Fruit fly (Drosophila melanogaster) whole organism, embryonic: ENCODE measurements around the gene CG34301.
A peak's percentile ranks its signal among the peaks of the same experiment; 100 is the strongest.

Experiments used
- Antp ChIP-seq: fragments of 200-800 bp; sonication (Bioruptor generic); optimal IDR thresholded peaks from 3 replicates; lab custom pipeline; 2016; ENCODE audit warnings: missing biosample characterization, missing genetic modification characterization
- CG11093 ChIP-seq: fragments of 200-800 bp; sonication (Bioruptor generic); IDR thresholded peaks from 3 replicates; pipeline ENCODE4 v1.3.6; 2022; ENCODE audit warnings: missing biosample characterization, missing genetic modification characterization
- CG11504 ChIP-seq: fragments of 200-800 bp; sonication (Bioruptor generic); optimal IDR thresholded peaks from 3 replicates; lab custom pipeline; 2019; ENCODE audit warnings: missing biosample characterization, mild to moderate bottlenecking, missing genetic modification characterization, moderate library complexity
- CG11560 ChIP-seq: fragments of 200-800 bp; sonication (Bioruptor generic); IDR thresholded peaks from 3 replicates; pipeline ENCODE4 v1.3.6; 2022; ENCODE audit warnings: missing biosample characterization, missing genetic modification characterization
- CG12104 ChIP-seq: fragments of 200-800 bp; sonication (Bioruptor generic); optimal IDR thresholded peaks from 3 replicates; lab custom pipeline; 2016; ENCODE audit warnings: missing biosample characterization, missing genetic modification characterization
- CG12236 ChIP-seq: fragments of 200-800 bp; sonication (Bioruptor generic); optimal IDR thresholded peaks from 2 replicates; lab custom pipeline; 2016; ENCODE audit warnings: missing biosample characterization, missing genetic modification characterization
- CG13894 ChIP-seq: fragments of 200-800 bp; sonication (Bioruptor generic); optimal IDR thresholded peaks from 3 replicates; lab custom pipeline; 2018; ENCODE audit warnings: missing biosample characterization, mild to moderate bottlenecking, missing genetic modification characterization, moderate library complexity
- CG1603 ChIP-seq: fragments of 200-800 bp; sonication (Bioruptor generic); optimal IDR thresholded peaks from 2 replicates; lab custom pipeline; 2019; ENCODE audit warnings: missing biosample characterization, mild to moderate bottlenecking, missing genetic modification characterization, moderate library complexity
- CG17568 ChIP-seq: fragments of 200-800 bp; sonication (Bioruptor generic); optimal IDR thresholded peaks from 2 replicates; lab custom pipeline; 2018; ENCODE audit warnings: missing biosample characterization, mild to moderate bottlenecking, missing genetic modification characterization, moderate library complexity
- CG2116 ChIP-seq: fragments of 200-800 bp; sonication (Bioruptor generic); optimal IDR thresholded peaks from 3 replicates; lab custom pipeline; 2018; ENCODE audit warnings: missing biosample characterization, mild to moderate bottlenecking, missing genetic modification characterization
- CG2202 ChIP-seq: fragments of 200-800 bp; sonication (Bioruptor generic); optimal IDR thresholded peaks from 2 replicates; lab custom pipeline; 2018; ENCODE audit warnings: missing biosample characterization, mild to moderate bottlenecking, missing genetic modification characterization
- CG3847 ChIP-seq: fragments of 200-800 bp; sonication (Bioruptor generic); IDR thresholded peaks from 2 replicates; pipeline ENCODE4 v1.3.6; 2022; ENCODE audit warnings: missing biosample characterization, missing genetic modification characterization
- CG4730 ChIP-seq: fragments of 200-800 bp; sonication (Bioruptor generic); IDR thresholded peaks from 2 replicates; pipeline ENCODE4 v1.3.6; 2022; ENCODE audit warnings: missing biosample characterization, missing genetic modification characterization
- CG6791 ChIP-seq: fragments of 200-800 bp; sonication (Bioruptor generic); IDR thresholded peaks from 3 replicates; pipeline ENCODE4 v1.3.6; 2022; ENCODE audit warnings: missing biosample characterization, missing genetic modification characterization; ENCODE audit not compliant: partially characterized antibody
- CG7271 ChIP-seq: fragments of 200-800 bp; sonication (Bioruptor generic); optimal IDR thresholded peaks from 2 replicates; lab custom pipeline; 2018; ENCODE audit warnings: missing biosample characterization, mild to moderate bottlenecking, missing genetic modification characterization, moderate library complexity
- CG7987 ChIP-seq: fragments of 200-800 bp; sonication (Bioruptor generic); optimal IDR thresholded peaks from 2 replicates; lab custom pipeline; 2018; ENCODE audit warnings: missing biosample characterization, mild to moderate bottlenecking, missing genetic modification characterization, moderate library complexity
- Deaf1 ChIP-seq: fragments of 200-800 bp; optimal IDR thresholded peaks from 3 replicates; lab custom pipeline; 2019; ENCODE audit warnings: missing biosample characterization, mild to moderate bottlenecking, missing genetic modification characterization, moderate library complexity
- Doc2 ChIP-seq: fragments of 200-800 bp; sonication (Bioruptor generic); IDR thresholded peaks from 2 replicates; pipeline ENCODE4 v1.3.6; 2022; ENCODE audit warnings: missing biosample characterization, missing genetic modification characterization
- ERR ChIP-seq: fragments of 200-800 bp; sonication (Bioruptor generic); optimal IDR thresholded peaks from 2 replicates; lab custom pipeline; 2016; ENCODE audit warnings: missing biosample characterization, missing genetic modification characterization
- Elba2 ChIP-seq: fragments of 200-800 bp; sonication (Bioruptor generic); optimal IDR thresholded peaks from 3 replicates; lab custom pipeline; 2016; ENCODE audit warnings: missing biosample characterization, missing genetic modification characterization
- Fer1 ChIP-seq: fragments of 200-800 bp; sonication (Bioruptor generic); optimal IDR thresholded peaks from 2 replicates; lab custom pipeline; 2017; ENCODE audit warnings: missing biosample characterization, mild to moderate bottlenecking, missing genetic modification characterization
- HLHmδ ChIP-seq: fragments of 200-800 bp; sonication (Bioruptor generic); optimal IDR thresholded peaks from 2 replicates; lab custom pipeline; 2018; ENCODE audit warnings: missing biosample characterization, mild to moderate bottlenecking, missing genetic modification characterization, moderate library complexity
- Jarid2 ChIP-seq: fragments of 200-800 bp; sonication (Bioruptor generic); optimal IDR thresholded peaks from 3 replicates; lab custom pipeline; 2017; ENCODE audit warnings: mild to moderate bottlenecking, missing biosample characterization, missing genetic modification reagents, missing genetic modification characterization
- Lhr ChIP-seq: fragments of 200-800 bp; sonication (Bioruptor generic); optimal IDR thresholded peaks from 3 replicates; lab custom pipeline; 2017; ENCODE audit warnings: mild to moderate bottlenecking, missing biosample characterization, missing genetic modification reagents, missing genetic modification characterization
- Med ChIP-seq: fragments of 200-800 bp; sonication (Bioruptor generic); peaks from one replicate; lab custom pipeline; 2016; ENCODE audit warnings: missing biosample characterization, missing genetic modification characterization, mild to moderate bottlenecking, inconsistent platforms, moderate library complexity
- NC2α ChIP-seq: fragments of 200-800 bp; sonication (Bioruptor generic); optimal IDR thresholded peaks from 2 replicates; lab custom pipeline; 2016; ENCODE audit warnings: missing biosample characterization, missing genetic modification characterization
- NK7.1 ChIP-seq: fragments of 200-800 bp; sonication (Bioruptor generic); optimal IDR thresholded peaks from 3 replicates; lab custom pipeline; 2016; ENCODE audit warnings: missing biosample characterization, missing genetic modification characterization
- PHDP ChIP-seq: fragments of 200-800 bp; sonication (Bioruptor generic); optimal IDR thresholded peaks from 3 replicates; lab custom pipeline; 2018; ENCODE audit warnings: missing biosample characterization, mild to moderate bottlenecking, missing genetic modification characterization, moderate library complexity
- Ravus ChIP-seq: fragments of 200-800 bp; sonication (Bioruptor generic); IDR thresholded peaks from 2 replicates; pipeline ENCODE4 v1.3.6; 2022; ENCODE audit warnings: missing biosample characterization, missing genetic modification characterization
- Scr ChIP-seq: fragments of 200-800 bp; sonication (Bioruptor generic); IDR thresholded peaks from 2 replicates; pipeline ENCODE4 v1.3.6; 2022; ENCODE audit warnings: missing biosample characterization, missing genetic modification characterization; ENCODE audit not compliant: partially characterized antibody
- Sox102F ChIP-seq: fragments of 200-800 bp; sonication (Bioruptor generic); optimal IDR thresholded peaks from 2 replicates; lab custom pipeline; 2018; ENCODE audit warnings: missing biosample characterization, mild to moderate bottlenecking, missing genetic modification characterization, moderate library complexity
- abd-A ChIP-seq: fragments of 200-800 bp; sonication (Bioruptor generic); optimal IDR thresholded peaks from 3 replicates; lab custom pipeline; 2019; ENCODE audit warnings: missing biosample characterization, mild to moderate bottlenecking, missing genetic modification characterization, moderate library complexity
- da ChIP-seq: fragments of 200-800 bp; sonication (Bioruptor generic); optimal IDR thresholded peaks from 2 replicates; lab custom pipeline; 2016; ENCODE audit warnings: missing biosample characterization, missing genetic modification characterization
- dysf ChIP-seq: fragments of 200-800 bp; sonication (Bioruptor generic); IDR thresholded peaks from 3 replicates; pipeline ENCODE4 v1.3.6; 2022; ENCODE audit warnings: missing biosample characterization, missing genetic modification characterization
- gcm ChIP-seq: fragments of 200-800 bp; sonication (Bioruptor generic); optimal IDR thresholded peaks from 2 replicates; lab custom pipeline; 2019; ENCODE audit warnings: missing biosample characterization, mild to moderate bottlenecking, missing genetic modification characterization, moderate library complexity
- h ChIP-seq: fragments of >200 bp; optimal IDR thresholded peaks from 2 replicates; lab custom pipeline; 2017
- inv ChIP-seq: fragments of 200-800 bp; sonication (Bioruptor generic); IDR thresholded peaks from 2 replicates; pipeline ENCODE4 v1.3.6; 2022; ENCODE audit warnings: missing biosample characterization, missing genetic modification characterization; ENCODE audit not compliant: partially characterized antibody
- nerfin-2 ChIP-seq: fragments of 200-800 bp; sonication (Bioruptor generic); IDR thresholded peaks from 2 replicates; pipeline ENCODE4 v1.3.6; 2022; ENCODE audit warnings: missing biosample characterization, missing genetic modification characterization; ENCODE audit not compliant: partially characterized antibody
- nmo ChIP-seq: fragments of 200-800 bp; sonication (Bioruptor generic); optimal IDR thresholded peaks from 2 replicates; lab custom pipeline; 2018; ENCODE audit warnings: missing biosample characterization, mild to moderate bottlenecking, missing genetic modification characterization, moderate library complexity
- otp ChIP-seq: fragments of 200-800 bp; sonication (Bioruptor generic); IDR thresholded peaks from 3 replicates; pipeline ENCODE4, ENCODE4 v1.3.6; 2022; ENCODE audit warnings: missing biosample characterization, missing genetic modification characterization
- pb ChIP-seq: fragments of 200-800 bp; sonication (Bioruptor generic); optimal IDR thresholded peaks from 3 replicates; lab custom pipeline; 2016; ENCODE audit warnings: missing biosample characterization, missing genetic modification characterization
- prd ChIP-seq, 3 experiments: fragments of >200 bp in 2 of 3; fragments of 200-800 bp in 1 of 3; sonication (Bioruptor generic) in 1 of 3; optimal IDR thresholded peaks in 2 of 3; IDR thresholded peaks in 1 of 3; 2 replicates in 2 of 3; 3 replicates in 1 of 3; pipeline versions ENCODE4 v1.3.6 to Lab custom; 2017 to 2022; ENCODE audit warnings: missing biosample characterization in 1 of 3, missing genetic modification characterization in 1 of 3
- rib ChIP-seq: fragments of 200-800 bp; sonication (Bioruptor generic); IDR thresholded peaks from 2 replicates; pipeline ENCODE4 v1.3.6; 2022; ENCODE audit warnings: missing biosample characterization, missing genetic modification characterization
- sisA ChIP-seq: fragments of 200-800 bp; sonication (Bioruptor generic); IDR thresholded peaks from 2 replicates; pipeline ENCODE4 v1.3.6; 2022; ENCODE audit warnings: missing biosample characterization, missing genetic modification characterization
- stc ChIP-seq: fragments of 200-800 bp; sonication (Bioruptor generic); IDR thresholded peaks from 2 replicates; pipeline ENCODE4 v1.3.6; 2022; ENCODE audit warnings: missing biosample characterization, missing genetic modification characterization
- tin ChIP-seq: fragments of 200-800 bp; sonication (Bioruptor generic); optimal IDR thresholded peaks from 3 replicates; lab custom pipeline; 2016; ENCODE audit warnings: missing biosample characterization, missing genetic modification characterization
- toy ChIP-seq: fragments of 200-800 bp; sonication (Bioruptor generic); IDR thresholded peaks from 2 replicates; pipeline ENCODE4 v1.3.6; 2022; ENCODE audit warnings: missing biosample characterization, missing genetic modification characterization
- vfl ChIP-seq: fragments of 200-800 bp; sonication (Bioruptor generic); optimal IDR thresholded peaks from 2 replicates; lab custom pipeline; 2016; ENCODE audit warnings: missing biosample characterization, missing genetic modification characterization
- vvl ChIP-seq: fragments of 200-800 bp; sonication (Bioruptor generic); IDR thresholded peaks from 2 replicates; pipeline ENCODE4 v1.3.6; 2022; ENCODE audit warnings: missing biosample characterization, missing genetic modification characterization

The CG34301 gene

dm6 chr3R:8811323-8811936, 38.2 kb downstream of the CG34301 start (continued):
- TF ChIP-seq abd-A (tag; lab: Kevin White, UChicago) (peak; percentile 97), Fer1 (GFP tag; lab: Kevin White, UChicago) (peak; percentile 99), CG12236 (GFP tag; lab: Kevin White, UChicago) (peak; percentile 98), CG17568 (peak; percentile 98), HLHmδ (GFP tag; lab: Kevin White, UChicago) (peak; percentile 89), PHDP (tag; lab: Kevin White, UChicago) (peak; percentile 99), Med (GFP tag; lab: Kevin White, UChicago) (peak; percentile 100), stc (GFP tag; lab: Robert Waterston, UW) (peak; percentile 98), CG4730 (GFP tag; lab: Robert Waterston, UW) (peak; percentile 98), h (lab: Kevin White, UChicago) (no peak), CG13894 (tag; lab: Kevin White, UChicago) (peak; percentile 99), CG11504 (tag; lab: Kevin White, UChicago) (peak; percentile 99), NC2α (GFP tag; lab: Kevin White, UChicago) (peak; percentile 98), prd (optimal IDR thresholded peaks at IDR 0.05; lab: Kevin White, UChicago) (no peak), prd (GFP tag; IDR thresholded peaks at IDR 0.05; lab: Robert Waterston, UW) (peak; percentile 99), rib (peak; percentile 99), ERR (GFP tag; lab: Kevin White, UChicago) (peak; percentile 98), pb (GFP tag; lab: Kevin White, UChicago) (peak; percentile 97), CG1603 (tag; lab: Kevin White, UChicago) (peak; percentile 98), CG11093 (GFP tag; lab: Robert Waterston, UW) (peak; percentile 98), Doc2 (no peak; the same call in none of the 2 replicates), vfl (GFP tag; lab: Kevin White, UChicago) (peak; percentile 98), toy (GFP tag; lab: Robert Waterston, UW) (peak; percentile 97), CG6791 (no peak), CG2202 (tag; lab: Kevin White, UChicago) (peak; percentile 94), Sox102F (GFP tag; lab: Kevin White, UChicago) (peak; percentile 99), Antp (GFP tag; lab: Kevin White, UChicago) (peak; percentile 98), sisA (GFP tag; lab: Robert Waterston, UW) (peak; percentile 99), nerfin-2 (no peak; the same call in 1 of the 2 replicates), inv (GFP tag; lab: Robert Waterston, UW) (no peak), nmo (GFP tag; lab: Kevin White, UChicago) (peak; percentile 99), Ravus (peak; percentile 98), Jarid2 (GFP tag; lab: Kevin White, UChicago) (peak; percentile 92), CG12104 (peak; percentile 99), vvl (GFP tag; lab: Robert Waterston, UW) (peak; percentile 99), da (GFP tag; lab: Kevin White, UChicago) (peak; percentile 96), CG7271 (tag; lab: Kevin White, UChicago) (peak; percentile 87), NK7.1 (GFP tag; lab: Kevin White, UChicago) (peak; percentile 99), CG11560 (peak; percentile 93), Deaf1 (tag; lab: Kevin White, UChicago) (peak; percentile 88), gcm (peak; percentile 98), Elba2 (GFP tag; lab: Kevin White, UChicago) (peak; percentile 81), otp (GFP tag; lab: Robert Waterston, UW) (peak; percentile 99), dysf (GFP tag; lab: Robert Waterston, UW) (peak; percentile 99), CG2116 (GFP tag; lab: Kevin White, UChicago) (peak; percentile 81), CG7987 (GFP tag; lab: Kevin White, UChicago) (peak; percentile 97), Lhr (peak; percentile 92), tin (GFP tag; lab: Kevin White, UChicago) (peak; percentile 99), Scr (GFP tag; lab: Robert Waterston, UW) (no peak), CG3847 (GFP tag; lab: Robert Waterston, UW) (peak; percentile 99)
